Worm (Caenorhabditis elegans) whole organism, mixed stage, embryonic: ENCODE measurements around the gene ttbk-8.1.

ENCODE experiments used
- nhr-12 ChIP-seq: fragments of 150-350 bp; optimal IDR thresholded peaks from 2 replicates; lab custom pipeline; 2014; ENCODE audit warnings: missing biosample characterization, missing genetic modification characterization
- unc-62 ChIP-seq: fragments of 150-350 bp; optimal IDR thresholded peaks from 2 replicates; lab custom pipeline; 2014; ENCODE audit warnings: missing biosample characterization, missing genetic modification reagents, missing genetic modification characterization

DNA sequence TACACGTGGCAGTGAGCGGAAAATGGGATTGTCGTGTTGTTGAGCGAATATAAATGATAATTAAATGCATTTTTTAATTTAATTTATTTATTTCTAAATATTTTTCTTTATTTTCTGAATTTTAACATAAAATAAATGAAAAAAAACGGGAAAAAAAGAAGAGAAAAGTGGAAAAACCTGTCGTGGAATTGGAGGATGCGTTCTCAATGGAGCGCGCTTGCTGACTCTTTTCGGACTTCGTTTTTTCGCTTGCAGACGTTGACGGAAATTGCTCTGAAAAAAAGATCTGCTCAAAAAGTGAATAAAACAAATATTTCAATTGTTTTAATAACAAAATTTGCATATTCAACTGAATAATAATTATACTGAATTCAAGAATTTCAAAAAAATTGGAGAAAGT, 18.6 kb upstream of the ttbk-8.1 start:
- TF ChIP-seq unc-62 (GFP tag; lab: Kevin White, UChicago) (no peak), nhr-12 (no peak)
